Worm (Caenorhabditis elegans): ENCODE measurements around the gene EEED8.18.

The EEED8.18 gene

ce11 chrII:5407548-5407947 lies 4.9 kb downstream of the EEED8.18 start, which contains the start of gene clec-141:
Gene clec-141 (minus strand): TSS chrII:5407648.
- TF ChIP-seq ceh-24 (tag; optimal IDR thresholded peaks at IDR 0.05) (no peak), syd-9 (tag; optimal IDR thresholded peaks at IDR 0.05) (no peak), ceh-31 (tag; optimal IDR thresholded peaks at IDR 0.05) (no peak)

- TF ChIP-seq ama-1 (optimal IDR thresholded peaks at IDR 0.05) (no peak), ttx-3 (tag; optimal IDR thresholded peaks at IDR 0.05) (peak; percentile 69), ceh-19 (GFP tag; optimal IDR thresholded peaks at IDR 0.05) (no peak), C38D4.7 (GFP tag; optimal IDR thresholded peaks at IDR 0.05) (peak; percentile 38), fax-1 (tag; optimal IDR thresholded peaks at IDR 0.05) (peak; percentile 14), ceh-34 (tag; optimal IDR thresholded peaks at IDR 0.05) (no peak), syd-9 (tag; optimal IDR thresholded peaks at IDR 0.05) (no peak), ceh-45 (GFP tag; IDR thresholded peaks at IDR 0.05) (no peak), tbx-2 (tag; optimal IDR thresholded peaks at IDR 0.05) (peak; percentile 50), mec-3 (tag; optimal IDR thresholded peaks at IDR 0.05; ENCODE audit: borderline replicate concordance) (no peak), fkh-10 (GFP tag; optimal IDR thresholded peaks at IDR 0.05) (no peak), hlh-30 (tag; optimal IDR thresholded peaks at IDR 0.05; ENCODE audit: insufficient read depth) (no peak), ztf-16 (tag; optimal IDR thresholded peaks at IDR 0.05) (peak; percentile 30), ceh-48 (tag; optimal IDR thresholded peaks at IDR 0.05) (no peak), che-1 (tag; optimal IDR thresholded peaks at IDR 0.05) (peak; percentile 21), ets-4 (tag; optimal IDR thresholded peaks at IDR 0.05) (no peak), ref-2 (tag; optimal IDR thresholded peaks at IDR 0.05) (peak; percentile 26), nhr-232 (tag; optimal IDR thresholded peaks at IDR 0.05) (peak; percentile 50), madf-2 (tag; optimal IDR thresholded peaks at IDR 0.05) (no peak), unc-42 (tag; optimal IDR thresholded peaks at IDR 0.05) (peak; percentile 65), hlh-8 (tag; optimal IDR thresholded peaks at IDR 0.05) (peak; percentile 27), ceh-6 (GFP tag; optimal IDR thresholded peaks at IDR 0.05) (no peak), pha-4 (tag; optimal IDR thresholded peaks at IDR 0.05) (no peak), dve-1 (tag; optimal IDR thresholded peaks at IDR 0.05) (no peak), nhr-11 (tag; optimal IDR thresholded peaks at IDR 0.05) (no peak), pax-1 (tag; optimal IDR thresholded peaks at IDR 0.05) (no peak), F13H6.1 (tag; optimal IDR thresholded peaks at IDR 0.05) (peak; percentile 31), ceh-14 (tag; optimal IDR thresholded peaks at IDR 0.05) (peak; percentile 43), pqm-1 (tag; optimal IDR thresholded peaks at IDR 0.05) (no peak), odd-2 (tag; optimal IDR thresholded peaks at IDR 0.05) (peak; percentile 64), lim-6 (tag; optimal IDR thresholded peaks at IDR 0.05) (no peak), Y22D7AL.16 (tag; optimal IDR thresholded peaks at IDR 0.05) (no peak), pros-1 (tag; optimal IDR thresholded peaks at IDR 0.05) (no peak), lin-11 (tag; optimal IDR thresholded peaks at IDR 0.05) (peak; percentile 36), pat-9 (tag; optimal IDR thresholded peaks at IDR 0.05) (peak; percentile 30), tbx-7 (tag; optimal IDR thresholded peaks at IDR 0.05) (no peak), ceh-22 (tag; optimal IDR thresholded peaks at IDR 0.05) (no peak), T23F11.4 (GFP tag; optimal IDR thresholded peaks at IDR 0.05) (no peak), unc-55 (GFP tag; optimal IDR thresholded peaks at IDR 0.05) (no peak), hlh-15 (tag; optimal IDR thresholded peaks at IDR 0.05) (no peak), sox-2 (GFP tag; IDR thresholded peaks at IDR 0.05) (no peak; the same call in 1 of the 2 replicates), ceh-18 (tag; optimal IDR thresholded peaks at IDR 0.05) (no peak), ceh-30 (tag; optimal IDR thresholded peaks at IDR 0.05) (no peak), eyg-1 (tag; optimal IDR thresholded peaks at IDR 0.05) (no peak), elt-4 (tag; optimal IDR thresholded peaks at IDR 0.05) (no peak), pag-3 (tag; optimal IDR thresholded peaks at IDR 0.05; ENCODE audit: borderline replicate concordance) (no peak), K02D7.2 (tag; optimal IDR thresholded peaks at IDR 0.05) (no peak), elt-2 (tag; optimal IDR thresholded peaks at IDR 0.05) (no peak), ahr-1 (tag; optimal IDR thresholded peaks at IDR 0.05) (no peak), hlh-13 (GFP tag; optimal IDR thresholded peaks at IDR 0.05) (no peak), ceh-31 (tag; optimal IDR thresholded peaks at IDR 0.05) (peak; percentile 11)
Measured at ce11 chrII:5399201-5399600, 13.2 kb downstream of the EEED8.18 start, which contains the start of gene mog-5. Gene mog-5 (plus strand): TSS chrII:5399538.
